Worm (Caenorhabditis elegans): ENCODE measurements around the gene idpp-4.

Gene idpp-4

ce11 chrII:10284991-10285390 is 36.3 kb upstream of the idpp-4 start:
- TF ChIP-seq unc-62 (GFP tag; optimal IDR thresholded peaks at IDR 0.05 in 1 of 2) (peak in 1 of 2 experiments; percentile 98), unc-62 (tag; optimal IDR thresholded peaks at IDR 0.05) (no peak), sdz-12 (GFP tag; optimal IDR thresholded peaks at IDR 0.05) (no peak), hmg-1.1 (GFP tag; IDR thresholded peaks at IDR 0.05) (no peak)

DNA sequence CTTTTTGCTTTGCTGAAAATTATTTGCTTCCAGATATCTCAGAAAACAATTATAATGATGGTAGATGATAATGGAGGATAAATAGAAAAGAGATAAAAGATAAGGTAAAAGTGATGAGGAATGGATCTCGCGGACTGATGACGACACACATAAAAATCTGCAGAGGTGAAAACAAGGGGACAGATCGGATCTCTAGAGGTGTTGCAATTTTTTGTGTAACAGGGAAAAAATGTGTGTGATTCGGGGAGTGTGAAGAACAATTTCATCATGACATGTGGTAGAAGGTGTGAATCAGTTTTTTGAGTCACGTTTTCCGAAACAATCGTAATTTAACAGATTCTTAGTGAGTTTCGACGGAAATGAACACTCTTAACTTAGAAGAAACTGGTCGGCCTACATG is 32.3 kb upstream of the idpp-4 start:
- TF ChIP-seq D1046.2 (GFP tag; IDR thresholded peaks at IDR 0.05) (no peak), lin-39 (tag; optimal IDR thresholded peaks at IDR 0.05) (no peak), ceh-32 (tag; optimal IDR thresholded peaks at IDR 0.05; ENCODE audit: poor library complexity) (no peak), hlh-11 (tag; optimal IDR thresholded peaks at IDR 0.05) (peak; percentile 48), hlh-30 (tag; optimal IDR thresholded peaks at IDR 0.05; ENCODE audit: insufficient read depth) (peak; percentile 70), spr-1 (tag; optimal IDR thresholded peaks at IDR 0.05) (no peak), mxl-3 (GFP tag; optimal IDR thresholded peaks at IDR 0.05) (peak; percentile 78), nhr-111 (GFP tag; optimal IDR thresholded peaks at IDR 0.05) (no peak), ctbp-1 (GFP tag; IDR thresholded peaks at IDR 0.05) (no peak), lin-1 (GFP tag; IDR thresholded peaks at IDR 0.05) (no peak), mdl-1 (tag; optimal IDR thresholded peaks at IDR 0.05) (peak in 1 of 2 experiments; percentile 39)

DNA sequence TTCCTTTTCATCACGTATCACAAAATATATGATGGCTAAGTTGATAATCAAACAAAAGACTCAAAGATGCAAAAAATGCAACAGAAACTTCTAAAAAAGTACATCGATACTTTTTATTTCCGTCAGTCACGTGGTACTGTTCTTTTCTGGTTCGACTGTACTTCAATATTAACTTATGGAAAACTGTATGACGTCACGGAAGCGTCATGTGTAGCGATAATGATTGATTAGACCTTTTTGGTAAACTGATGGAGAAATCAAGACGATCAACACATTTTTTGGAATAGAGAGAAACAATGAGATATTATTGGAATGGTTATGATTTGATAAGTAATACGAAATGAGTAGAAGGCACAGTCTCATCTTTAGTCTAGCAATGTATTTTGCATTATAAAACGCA is 27.0 kb upstream of the idpp-4 start:
- TF ChIP-seq daf-8 (GFP tag; IDR thresholded peaks at IDR 0.05) (no peak), tra-1 (GFP tag; IDR thresholded peaks at IDR 0.05) (peak; percentile 57; the same call in 1 of the 2 replicates), hlh-30 (tag; optimal IDR thresholded peaks at IDR 0.05; ENCODE audit: insufficient read depth) (peak; percentile 46), dmd-6 (GFP tag; IDR thresholded peaks at IDR 0.05) (peak; percentile 38), unc-62 (GFP tag; optimal IDR thresholded peaks at IDR 0.05 in 1 of 2) (peak in 1 of 2 experiments; percentile 81), unc-62 (tag; optimal IDR thresholded peaks at IDR 0.05) (no peak), lsy-2 (tag; optimal IDR thresholded peaks at IDR 0.05) (peak in 1 of 2 experiments; percentile 37), zfp-3 (GFP tag; conservative IDR thresholded peaks at IDR 0.05) (no peak), nhr-76 (tag; optimal IDR thresholded peaks at IDR 0.05) (no peak), mdl-1 (tag; optimal IDR thresholded peaks at IDR 0.05) (peak in 1 of 2 experiments; percentile 51), ceh-20 (GFP tag; IDR thresholded peaks at IDR 0.05) (peak; percentile 34; the same call in 1 of the 2 replicates), nhr-28 (tag; optimal IDR thresholded peaks at IDR 0.05) (peak; percentile 68), rbr-2 (tag; optimal IDR thresholded peaks at IDR 0.05) (no peak)

ce11 chrII:10300082-10300749 is 21.0 kb upstream of the idpp-4 start, which contains the start of gene nep-26:
nep-26 (minus strand) TSS chrII:10300132.
- TF ChIP-seq nhr-237 (tag; optimal IDR thresholded peaks at IDR 0.05) (no peak), unc-39 (tag; optimal IDR thresholded peaks at IDR 0.05) (no peak), hif-1 (tag; optimal IDR thresholded peaks at IDR 0.05) (peak; percentile 14 to 94), hlh-11 (tag; optimal IDR thresholded peaks at IDR 0.05) (peak; percentile 41), nhr-42 (GFP tag; IDR thresholded peaks at IDR 0.05) (no peak), ceh-20 (GFP tag; IDR thresholded peaks at IDR 0.05) (peak; percentile 37; the same call in 1 of the 2 replicates), rbr-2 (tag; optimal IDR thresholded peaks at IDR 0.05) (no peak), zip-11 (GFP tag; IDR thresholded peaks at IDR 0.05) (no peak), dmd-8 (GFP tag; IDR thresholded peaks at IDR 0.05) (no peak), ceh-32 (tag; optimal IDR thresholded peaks at IDR 0.05; ENCODE audit: poor library complexity) (no peak), nhr-11 (tag; optimal IDR thresholded peaks at IDR 0.05) (peak; percentile 74), lsy-2 (tag; optimal IDR thresholded peaks at IDR 0.05) (peak in 1 of 2 experiments; percentile 22), zfp-2 (tag; optimal IDR thresholded peaks at IDR 0.05) (no peak), mxl-2 (GFP tag; conservative IDR thresholded peaks at IDR 0.05) (no peak), mdl-1 (tag; optimal IDR thresholded peaks at IDR 0.05) (no peak), lin-38 (GFP tag; IDR thresholded peaks at IDR 0.05) (no peak), daf-16 (GFP tag; optimal IDR thresholded peaks at IDR 0.05) (peak in 1 of 2 experiments; percentile 89), daf-16 (tag; optimal IDR thresholded peaks at IDR 0.05) (no peak), mdt-29 (GFP tag; IDR thresholded peaks at IDR 0.05) (no peak), mxl-3 (GFP tag; optimal IDR thresholded peaks at IDR 0.05) (no peak), mes-2 (tag; optimal IDR thresholded peaks at IDR 0.05; ENCODE audit: poor library complexity, severe bottlenecking) (no peak), F49E8.2 (tag; optimal IDR thresholded peaks at IDR 0.05; ENCODE audit: borderline replicate concordance) (no peak), daf-8 (GFP tag; IDR thresholded peaks at IDR 0.05) (no peak), hlh-30 (tag; optimal IDR thresholded peaks at IDR 0.05; ENCODE audit: insufficient read depth) (peak; percentile 64)

Data from whole organism, L4 larva.